Fruit fly (Drosophila melanogaster) whole organism, embryonic: ENCODE results near the gene CG9674.

Experiments used
- ATbp ChIP-seq: fragments of 200-800 bp; sonication (Bioruptor generic); optimal IDR thresholded peaks from 2 replicates; lab custom pipeline; 2017; ENCODE audit warnings: missing biosample characterization, mild to moderate bottlenecking, missing genetic modification characterization, missing genetic modification reagents
- Adf1 ChIP-seq: fragments of 200-800 bp; sonication (Bioruptor generic); IDR thresholded peaks from 2 replicates; pipeline ENCODE4 v1.3.6; 2022; ENCODE audit warnings: missing biosample characterization, missing genetic modification characterization
- Aef1 ChIP-seq: fragments of 200-800 bp; sonication (Bioruptor generic); IDR thresholded peaks from 3 replicates; pipeline ENCODE4 v1.3.6; 2022; ENCODE audit warnings: missing biosample characterization, missing genetic modification characterization
- BtbVII ChIP-seq: fragments of 200-800 bp; sonication (Bioruptor generic); optimal IDR thresholded peaks from 3 replicates; lab custom pipeline; 2017; ENCODE audit warnings: missing biosample characterization, mild to moderate bottlenecking, missing genetic modification characterization
- Bteb2 ChIP-seq: fragments of 200-800 bp; sonication (Bioruptor generic); optimal IDR thresholded peaks from 2 replicates; lab custom pipeline; 2016; ENCODE audit warnings: missing biosample characterization, missing genetic modification characterization
- C15 ChIP-seq: fragments of 200-800 bp; sonication (Bioruptor generic); IDR thresholded peaks from 3 replicates; pipeline ENCODE4 v1.3.6; 2022; ENCODE audit warnings: missing biosample characterization, missing genetic modification characterization
- CG10959 ChIP-seq: fragments of 200-800 bp; sonication (Bioruptor generic); IDR thresholded peaks from 2 replicates; pipeline ENCODE4 v1.3.6; 2022; ENCODE audit warnings: missing biosample characterization, missing genetic modification characterization
- CG11695 ChIP-seq: fragments of 200-800 bp; sonication (Bioruptor generic); IDR thresholded peaks from 3 replicates; pipeline ENCODE4 v1.3.6; 2022; ENCODE audit warnings: missing biosample characterization, missing genetic modification characterization
- CG11696 ChIP-seq: fragments of 200-800 bp; sonication (Bioruptor generic); IDR thresholded peaks from 2 replicates; pipeline ENCODE4 v1.3.6; 2022; ENCODE audit warnings: missing biosample characterization, missing genetic modification characterization
- CG12155 ChIP-seq: fragments of 200-800 bp; sonication (Bioruptor generic); optimal IDR thresholded peaks from 3 replicates; lab custom pipeline; 2016; ENCODE audit warnings: missing biosample characterization, missing genetic modification characterization
- CG12219 ChIP-seq: fragments of 200-800 bp; sonication (Bioruptor generic); optimal IDR thresholded peaks from 3 replicates; lab custom pipeline; 2018; ENCODE audit warnings: missing biosample characterization, mild to moderate bottlenecking, missing genetic modification characterization
- CG12236 ChIP-seq: fragments of 200-800 bp; sonication (Bioruptor generic); optimal IDR thresholded peaks from 2 replicates; lab custom pipeline; 2016; ENCODE audit warnings: missing biosample characterization, missing genetic modification characterization
- CG14860 ChIP-seq: fragments of 200-800 bp; sonication (Bioruptor generic); IDR thresholded peaks from 3 replicates; pipeline ENCODE4 v1.3.6; 2022; ENCODE audit warnings: missing biosample characterization, missing genetic modification characterization; ENCODE audit not compliant: partially characterized antibody
- CG17186 ChIP-seq: fragments of 200-800 bp; sonication (Bioruptor generic); optimal IDR thresholded peaks from 3 replicates; lab custom pipeline; 2017; ENCODE audit warnings: missing biosample characterization, missing genetic modification reagents, missing genetic modification characterization
- CG18619 ChIP-seq: fragments of 200-800 bp; sonication (Bioruptor generic); optimal IDR thresholded peaks from 3 replicates; lab custom pipeline; 2017; ENCODE audit warnings: missing biosample characterization, mild to moderate bottlenecking, missing genetic modification characterization
- CG2199 ChIP-seq: fragments of 200-800 bp; sonication (Bioruptor generic); IDR thresholded peaks from 3 replicates; pipeline ENCODE4 v1.3.6; 2022; ENCODE audit warnings: missing biosample characterization, missing genetic modification characterization
- CG2889 ChIP-seq: fragments of 200-800 bp; sonication (Bioruptor generic); IDR thresholded peaks from 3 replicates; pipeline ENCODE4 v1.3.6; 2022; ENCODE audit warnings: missing biosample characterization, missing genetic modification characterization
- CG30403 ChIP-seq: fragments of 200-800 bp; sonication (Bioruptor generic); optimal IDR thresholded peaks from 3 replicates; lab custom pipeline; 2016; ENCODE audit warnings: missing biosample characterization, missing genetic modification characterization
- CG31224 ChIP-seq: fragments of 200-800 bp; sonication (Bioruptor generic); IDR thresholded peaks from 2 replicates; pipeline ENCODE4 v1.3.6; 2022; ENCODE audit warnings: missing biosample characterization, missing genetic modification characterization
- CG3163 ChIP-seq: fragments of 200-800 bp; sonication (Bioruptor generic); optimal IDR thresholded peaks from 3 replicates; lab custom pipeline; 2016; ENCODE audit warnings: missing biosample characterization, missing genetic modification characterization
- CG32767 ChIP-seq: fragments of 200-800 bp; sonication (Bioruptor generic); IDR thresholded peaks from 2 replicates; pipeline ENCODE4 v1.3.6; 2022; ENCODE audit warnings: missing biosample characterization, missing genetic modification characterization
- CG34422 ChIP-seq: fragments of 200-800 bp; sonication (Bioruptor generic); IDR thresholded peaks from 3 replicates; pipeline ENCODE4 v1.3.6; 2022; ENCODE audit warnings: missing biosample characterization, missing genetic modification characterization
- CG3838 ChIP-seq: fragments of 200-800 bp; sonication (Bioruptor generic); optimal IDR thresholded peaks from 3 replicates; lab custom pipeline; 2016; ENCODE audit warnings: missing biosample characterization, missing genetic modification characterization
- CG4820 ChIP-seq: fragments of 200-800 bp; sonication (Bioruptor generic); optimal IDR thresholded peaks from 3 replicates; lab custom pipeline; 2016; ENCODE audit warnings: missing biosample characterization, missing genetic modification characterization
- Camta ChIP-seq: fragments of 200-800 bp; sonication (Bioruptor generic); optimal IDR thresholded peaks from 2 replicates; lab custom pipeline; 2016; ENCODE audit warnings: missing biosample characterization, missing genetic modification characterization
- Fer1 ChIP-seq: fragments of 200-800 bp; sonication (Bioruptor generic); optimal IDR thresholded peaks from 2 replicates; lab custom pipeline; 2017; ENCODE audit warnings: missing biosample characterization, mild to moderate bottlenecking, missing genetic modification characterization
- Fer2 ChIP-seq: fragments of 200-800 bp; sonication (Bioruptor generic); optimal IDR thresholded peaks from 2 replicates; lab custom pipeline; 2018; ENCODE audit warnings: missing biosample characterization, mild to moderate bottlenecking, missing genetic modification characterization, moderate library complexity
- Hmr ChIP-seq: fragments of 200-800 bp; sonication (Bioruptor generic); optimal IDR thresholded peaks from 3 replicates; lab custom pipeline; 2017; ENCODE audit warnings: mild to moderate bottlenecking, missing biosample characterization, missing genetic modification reagents, missing genetic modification characterization
- Hr3 ChIP-seq: fragments of 200-800 bp; sonication (Bioruptor generic); optimal IDR thresholded peaks from 3 replicates; lab custom pipeline; 2016; ENCODE audit warnings: missing biosample characterization, missing genetic modification characterization
- Hr78 ChIP-seq, 2 experiments: fragments of 200-800 bp in 1 of 2; fragments of >200 bp in 1 of 2; sonication (Bioruptor generic) in 1 of 2; optimal IDR thresholded peaks; 2 replicates each; lab custom pipeline; 2017 to 2019; ENCODE audit warnings: missing biosample characterization in 2 of 2, missing genetic modification characterization in 2 of 2, mild to moderate bottlenecking in 1 of 2, moderate library complexity in 1 of 2
- Lim3 ChIP-seq: fragments of 200-800 bp; sonication (Bioruptor generic); IDR thresholded peaks from 2 replicates; pipeline ENCODE4 v1.3.6; 2022; ENCODE audit warnings: missing biosample characterization, missing genetic modification characterization
- Lpt ChIP-seq: fragments of >200 bp; optimal IDR thresholded peaks from 2 replicates; lab custom pipeline; 2018; ENCODE audit warnings: missing biosample characterization, missing genetic modification characterization
- MESR4 ChIP-seq: fragments of 200-800 bp; sonication (Bioruptor generic); optimal IDR thresholded peaks from 2 replicates; lab custom pipeline; 2018; ENCODE audit warnings: missing biosample characterization, mild to moderate bottlenecking, missing genetic modification characterization, moderate library complexity
- NC2α ChIP-seq: fragments of 200-800 bp; sonication (Bioruptor generic); optimal IDR thresholded peaks from 2 replicates; lab custom pipeline; 2016; ENCODE audit warnings: missing biosample characterization, missing genetic modification characterization
- ab ChIP-seq: fragments of 200-800 bp; sonication (Bioruptor generic); optimal IDR thresholded peaks from 2 replicates; lab custom pipeline; 2016; ENCODE audit warnings: missing biosample characterization, missing genetic modification characterization
- aop ChIP-seq: fragments of 200-800 bp; sonication (Bioruptor generic); IDR thresholded peaks from 2 replicates; pipeline ENCODE4 v1.3.6; 2022; ENCODE audit warnings: missing biosample characterization, missing genetic modification characterization
- ara ChIP-seq: fragments of 200-800 bp; sonication (Bioruptor generic); IDR thresholded peaks from 2 replicates; pipeline ENCODE4 v1.3.6; 2022; ENCODE audit warnings: missing biosample characterization, missing genetic modification characterization
- crol ChIP-seq: fragments of 200-800 bp; sonication (Bioruptor generic); IDR thresholded peaks from 2 replicates; pipeline ENCODE4 v1.3.6; 2022; ENCODE audit warnings: missing biosample characterization, missing genetic modification characterization
- da ChIP-seq: fragments of 200-800 bp; sonication (Bioruptor generic); optimal IDR thresholded peaks from 2 replicates; lab custom pipeline; 2016; ENCODE audit warnings: missing biosample characterization, missing genetic modification characterization
- dysf ChIP-seq: fragments of 200-800 bp; sonication (Bioruptor generic); IDR thresholded peaks from 3 replicates; pipeline ENCODE4 v1.3.6; 2022; ENCODE audit warnings: missing biosample characterization, missing genetic modification characterization
- eyg ChIP-seq: fragments of 200-800 bp; sonication (Bioruptor generic); optimal IDR thresholded peaks from 3 replicates; lab custom pipeline; 2016; ENCODE audit warnings: missing biosample characterization, missing genetic modification characterization
- gcm2 ChIP-seq: fragments of 200-800 bp; sonication (Bioruptor generic); optimal IDR thresholded peaks from 2 replicates; lab custom pipeline; 2016; ENCODE audit warnings: missing biosample characterization, missing genetic modification characterization
- gem ChIP-seq: fragments of 200-800 bp; sonication (Bioruptor generic); optimal IDR thresholded peaks from 2 replicates; lab custom pipeline; 2019; ENCODE audit warnings: missing biosample characterization, mild to moderate bottlenecking, missing genetic modification characterization, moderate library complexity
- gt ChIP-seq: fragments of 200-800 bp; sonication (Bioruptor generic); IDR thresholded peaks from 2 replicates; pipeline ENCODE4 v1.3.6; 2022; ENCODE audit warnings: missing biosample characterization, missing genetic modification characterization
- her ChIP-seq: fragments of 200-800 bp; sonication (Bioruptor generic); optimal IDR thresholded peaks from 2 replicates; lab custom pipeline; 2016; ENCODE audit warnings: missing biosample characterization, missing genetic modification characterization
- lov ChIP-seq, 2 experiments: fragments of 200-800 bp in 1 of 2; fragments of >200 bp in 1 of 2; sonication (Bioruptor generic) in 1 of 2; IDR thresholded peaks in 1 of 2; optimal IDR thresholded peaks in 1 of 2; 2 replicates in 1 of 2; 3 replicates in 1 of 2; pipeline versions ENCODE4 v1.3.6 to Lab custom; 2017 to 2022; ENCODE audit warnings: missing biosample characterization in 1 of 2, missing genetic modification characterization in 1 of 2
- onecut ChIP-seq: fragments of 200-800 bp; sonication (Bioruptor generic); IDR thresholded peaks from 2 replicates; pipeline ENCODE4 v1.3.6; 2022; ENCODE audit warnings: missing biosample characterization, missing genetic modification characterization
- phol ChIP-seq: fragments of 200-800 bp; sonication (Bioruptor generic); optimal IDR thresholded peaks from 3 replicates; lab custom pipeline; 2018; ENCODE audit warnings: missing biosample characterization, mild to moderate bottlenecking, missing genetic modification characterization, moderate library complexity
- pita ChIP-seq: fragments of 200-800 bp; sonication (Bioruptor generic); optimal IDR thresholded peaks from 2 replicates; lab custom pipeline; 2017; ENCODE audit warnings: missing biosample characterization, mild to moderate bottlenecking, missing genetic modification characterization
- slou ChIP-seq: fragments of 200-800 bp; sonication (Bioruptor generic); optimal IDR thresholded peaks from 3 replicates; lab custom pipeline; 2016; ENCODE audit warnings: missing biosample characterization, missing genetic modification characterization
- ttk ChIP-seq: fragments of 200-800 bp; sonication (Bioruptor generic); IDR thresholded peaks from 2 replicates; pipeline ENCODE4 v2.1.2; 2022; ENCODE audit warnings: missing biosample characterization, missing genetic modification characterization
- tx ChIP-seq: fragments of 200-800 bp; sonication (Bioruptor generic); optimal IDR thresholded peaks from 2 replicates; lab custom pipeline; 2016; ENCODE audit warnings: missing biosample characterization, missing genetic modification characterization

Gene CG9674

dm6 chr3L:16779704-16780173, 27.8 kb downstream of the CG9674 start, which contains the start of the genes mus302 and CG9705 (continued):
- TF ChIP-seq Camta (GFP tag; lab: Kevin White, UChicago), result no peak
- TF ChIP-seq ttk (GFP tag; lab: Robert Waterston, UW), result 0 out of 2 replicates have a peak, but pooled peaks have one; percentile 23
- 0 out of 3 replicates have a peak, but pooled peaks have one; percentile 26 for TF ChIP-seq CG11695 (GFP tag; lab: Robert Waterston, UW)
- no peak for TF ChIP-seq Adf1
- no peak for TF ChIP-seq Fer1
- no peak for TF ChIP-seq Lpt (GFP tag; lab: Kevin White, UChicago)
- TF ChIP-seq CG3163 (GFP tag; lab: Kevin White, UChicago), result no peak
- TF ChIP-seq slou (GFP tag; lab: Kevin White, UChicago), result peak; percentile 49
- TF ChIP-seq CG12219, result no peak
- TF ChIP-seq CG2889 (GFP tag; lab: Robert Waterston, UW), result 0 out of 3 replicates have a peak, but pooled peaks have one; percentile 25
- no peak for TF ChIP-seq CG32767 (GFP tag; lab: Robert Waterston, UW)
- no peak for TF ChIP-seq CG12236 (GFP tag; lab: Kevin White, UChicago)
- no peak for TF ChIP-seq CG3838 (GFP tag; lab: Kevin White, UChicago)
- TF ChIP-seq ATbp, result no peak
- no peak for TF ChIP-seq pita (GFP tag; lab: Kevin White, UChicago)
- peak; percentile 21; the same call in 1 of the 2 replicates for TF ChIP-seq ara (GFP tag; lab: Robert Waterston, UW)
- TF ChIP-seq CG18619 (GFP tag; lab: Kevin White, UChicago), result peak; percentile 17
- no peak for TF ChIP-seq Hr78 (GFP tag; optimal IDR thresholded peaks at IDR 0.05; lab: Kevin White, UChicago)
- TF ChIP-seq CG31224 (GFP tag; lab: Robert Waterston, UW), result 0 out of 2 replicates have a peak, but pooled peaks have one; percentile 20
- no peak for TF ChIP-seq CG34422
- TF ChIP-seq CG2199 (GFP tag; lab: Robert Waterston, UW), result no peak
- TF ChIP-seq Hmr (GFP tag; lab: Kevin White, UChicago), result peak; percentile 29
- TF ChIP-seq Hr3 (GFP tag; lab: Kevin White, UChicago), result peak; percentile 56
- peak; percentile 33 for TF ChIP-seq CG12155 (GFP tag; lab: Kevin White, UChicago)
- TF ChIP-seq CG11696 (GFP tag; lab: Robert Waterston, UW), result no peak
- no peak for TF ChIP-seq her (GFP tag; lab: Kevin White, UChicago)
- no peak for TF ChIP-seq ab (GFP tag; lab: Kevin White, UChicago)
- peak; percentile 8 for TF ChIP-seq CG4820
- TF ChIP-seq Aef1 (GFP tag; lab: Robert Waterston, UW), result peak; percentile 41; the same call in 2 of the 3 replicates
- no peak for TF ChIP-seq NC2α (GFP tag; lab: Kevin White, UChicago)
- no peak for TF ChIP-seq gt
- no peak for TF ChIP-seq C15
- no peak for TF ChIP-seq onecut (GFP tag; lab: Robert Waterston, UW)
- no peak for TF ChIP-seq da (GFP tag; lab: Kevin White, UChicago)
- 0 out of 3 replicates have a peak, but pooled peaks have one; percentile 30 for TF ChIP-seq dysf (GFP tag; lab: Robert Waterston, UW)
- TF ChIP-seq aop (GFP tag; lab: Robert Waterston, UW), result no peak
- no peak for TF ChIP-seq gcm2
- no peak for TF ChIP-seq CG17186
- no peak for TF ChIP-seq crol (GFP tag; lab: Robert Waterston, UW)
- peak; percentile 2 for TF ChIP-seq Bteb2
- TF ChIP-seq eyg (GFP tag; lab: Kevin White, UChicago), result no peak
- TF ChIP-seq Fer2 (tag; lab: Kevin White, UChicago), result peak; percentile 38
- TF ChIP-seq tx (GFP tag; lab: Kevin White, UChicago), result no peak
- no peak for TF ChIP-seq Lim3 (GFP tag; lab: Robert Waterston, UW)
- TF ChIP-seq CG30403 (GFP tag; lab: Kevin White, UChicago), result peak; percentile 81
- TF ChIP-seq lov (optimal IDR thresholded peaks at IDR 0.05; lab: Kevin White, UChicago), result no peak
- no peak for TF ChIP-seq lov (GFP tag; IDR thresholded peaks at IDR 0.05; lab: Robert Waterston, UW)
- TF ChIP-seq gem, result peak; percentile 79
- TF ChIP-seq BtbVII (GFP tag; lab: Kevin White, UChicago), result no peak
- peak; percentile 75 for TF ChIP-seq phol (tag; lab: Kevin White, UChicago)
- no peak for TF ChIP-seq CG10959 (GFP tag; lab: Robert Waterston, UW)
- TF ChIP-seq CG14860, result peak; percentile 61
- no peak for TF ChIP-seq MESR4 (GFP tag; lab: Kevin White, UChicago)
